Worm (Caenorhabditis elegans): ENCODE measurements around the gene C09B9.4.
"Not testable (repeated sequence)": the region's sequence is repeated elsewhere in the genome, so short reads cannot be mapped to it uniquely, and the experiment has no call there.

DNA sequence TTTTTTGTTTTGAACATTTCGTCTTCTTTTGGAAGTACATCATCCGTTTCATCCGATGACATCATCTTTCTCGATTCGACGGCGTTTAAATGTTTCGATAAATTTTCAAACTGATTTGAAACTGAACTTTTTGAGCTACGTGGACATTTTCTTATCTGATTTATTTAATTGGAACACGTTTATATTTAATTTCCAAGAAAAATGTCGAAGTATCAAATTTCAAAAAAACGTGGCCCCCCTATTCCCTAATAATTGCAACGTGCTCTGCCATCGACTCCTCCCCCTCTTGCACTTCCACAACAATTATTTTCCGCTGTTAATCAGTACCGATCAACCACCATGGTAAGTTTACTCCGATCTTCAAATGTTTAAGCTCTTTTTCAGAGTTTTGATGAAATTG is 35.4 kb upstream of the C09B9.4 start, which contains the start of the genes R13H9.6 and rmd-6:
- not testable (repeated sequence) for TF ChIP-seq dmd-4 (tag; optimal IDR thresholded peaks at IDR 0.05); lin-39 (tag; optimal IDR thresholded peaks at IDR 0.05); gmeb-1 (tag; optimal IDR thresholded peaks at IDR 0.05); ztf-11 (tag; optimal IDR thresholded peaks at IDR 0.05); fos-1 (tag; optimal IDR thresholded peaks at IDR 0.05); unc-39 (tag; optimal IDR thresholded peaks at IDR 0.05); alr-1 (tag; optimal IDR thresholded peaks at IDR 0.05); ama-1 (optimal IDR thresholded peaks at IDR 0.05); zag-1 (tag; optimal IDR thresholded peaks at IDR 0.05); elt-1 (tag; optimal IDR thresholded peaks at IDR 0.05)

Data from whole organism, L2 larva.